Fruit fly (Drosophila melanogaster) whole organism, embryonic: Measurements from ENCODE around the gene CG5592.

Source experiments
- Abd-B ChIP-seq: fragments of 200-800 bp; sonication (Bioruptor generic); optimal IDR thresholded peaks from 2 replicates; lab custom pipeline; 2018; ENCODE audit warnings: missing biosample characterization, mild to moderate bottlenecking, missing genetic modification characterization, moderate library complexity
- B-H1 ChIP-seq: fragments of 200-800 bp; sonication (Bioruptor generic); IDR thresholded peaks from 3 replicates; pipeline ENCODE4 v1.3.6; 2022; ENCODE audit warnings: missing biosample characterization, missing genetic modification characterization
- Blimp-1 ChIP-seq: fragments of 200-800 bp; sonication (Bioruptor generic); optimal IDR thresholded peaks from 3 replicates; lab custom pipeline; 2018; ENCODE audit warnings: missing biosample characterization, missing genetic modification characterization, mild to moderate bottlenecking, moderate library complexity, missing genetic modification reagents
- C15 ChIP-seq: fragments of 200-800 bp; sonication (Bioruptor generic); IDR thresholded peaks from 3 replicates; pipeline ENCODE4 v1.3.6; 2022; ENCODE audit warnings: missing biosample characterization, missing genetic modification characterization
- CG10274 ChIP-seq: fragments of 200-800 bp; sonication (Bioruptor generic); optimal IDR thresholded peaks from 3 replicates; lab custom pipeline; 2017; ENCODE audit warnings: missing biosample characterization, mild to moderate bottlenecking, missing genetic modification characterization
- CG10543 ChIP-seq: fragments of 200-800 bp; sonication (Bioruptor generic); optimal IDR thresholded peaks from 3 replicates; lab custom pipeline; 2017; ENCODE audit warnings: missing biosample characterization, mild to moderate bottlenecking, missing genetic modification characterization, moderate library complexity
- CG12104 ChIP-seq: fragments of 200-800 bp; sonication (Bioruptor generic); optimal IDR thresholded peaks from 3 replicates; lab custom pipeline; 2016; ENCODE audit warnings: missing biosample characterization, missing genetic modification characterization
- CG14014 ChIP-seq: fragments of 200-800 bp; sonication (Bioruptor generic); IDR thresholded peaks from 2 replicates; pipeline ENCODE4 v1.3.6; 2022; ENCODE audit warnings: missing biosample characterization, missing genetic modification characterization
- CG14710 ChIP-seq: fragments of 200-800 bp; sonication (Bioruptor generic); optimal IDR thresholded peaks from 3 replicates; lab custom pipeline; 2019; ENCODE audit warnings: missing biosample characterization, mild to moderate bottlenecking, missing genetic modification characterization, moderate library complexity
- CG14860 ChIP-seq: fragments of 200-800 bp; sonication (Bioruptor generic); IDR thresholded peaks from 3 replicates; pipeline ENCODE4 v1.3.6; 2022; ENCODE audit warnings: missing biosample characterization, missing genetic modification characterization; ENCODE audit not compliant: partially characterized antibody
- CG14965 ChIP-seq: fragments of 200-800 bp; sonication (Bioruptor generic); optimal IDR thresholded peaks from 2 replicates; lab custom pipeline; 2016; ENCODE audit warnings: missing biosample characterization, missing genetic modification characterization, borderline replicate concordance
- CG15696 ChIP-seq: fragments of 200-800 bp; sonication (Bioruptor generic); optimal IDR thresholded peaks from 2 replicates; lab custom pipeline; 2019; ENCODE audit warnings: missing biosample characterization, mild to moderate bottlenecking, missing genetic modification characterization, moderate library complexity
- CG16813 ChIP-seq: fragments of 200-800 bp; sonication (Bioruptor generic); IDR thresholded peaks from 3 replicates; pipeline ENCODE4 v1.3.6; 2022; ENCODE audit warnings: missing biosample characterization, missing genetic modification characterization; ENCODE audit not compliant: partially characterized antibody
- CG17385 ChIP-seq: fragments of 200-800 bp; sonication (Bioruptor generic); optimal IDR thresholded peaks from 3 replicates; lab custom pipeline; 2018; ENCODE audit warnings: missing biosample characterization, mild to moderate bottlenecking, missing genetic modification characterization
- CG1792 ChIP-seq: fragments of 200-800 bp; sonication (Bioruptor generic); optimal IDR thresholded peaks from 2 replicates; lab custom pipeline; 2016; ENCODE audit warnings: missing biosample characterization, missing genetic modification characterization
- CG30403 ChIP-seq: fragments of 200-800 bp; sonication (Bioruptor generic); optimal IDR thresholded peaks from 3 replicates; lab custom pipeline; 2016; ENCODE audit warnings: missing biosample characterization, missing genetic modification characterization
- CG30431 ChIP-seq: fragments of 200-800 bp; sonication (Bioruptor generic); optimal IDR thresholded peaks from 2 replicates; lab custom pipeline; 2017; ENCODE audit warnings: missing biosample characterization, missing genetic modification characterization
- CG32532 ChIP-seq: fragments of 200-800 bp; sonication (Bioruptor generic); IDR thresholded peaks from 2 replicates; pipeline ENCODE4 v1.3.6; 2022; ENCODE audit warnings: missing biosample characterization, missing genetic modification characterization
- CG33213 ChIP-seq: fragments of 200-800 bp; sonication (Bioruptor generic); optimal IDR thresholded peaks from 3 replicates; lab custom pipeline; 2016; ENCODE audit warnings: missing biosample characterization, missing genetic modification characterization
- CG3407 ChIP-seq: fragments of 200-800 bp; sonication (Bioruptor generic); optimal IDR thresholded peaks from 2 replicates; lab custom pipeline; 2018; ENCODE audit warnings: missing biosample characterization, mild to moderate bottlenecking, missing genetic modification characterization
- CG4282 ChIP-seq: fragments of 200-800 bp; sonication (Bioruptor generic); optimal IDR thresholded peaks from 2 replicates; lab custom pipeline; 2016; ENCODE audit warnings: missing biosample characterization, missing genetic modification characterization
- CG4424 ChIP-seq: fragments of 200-800 bp; sonication (Bioruptor generic); optimal IDR thresholded peaks from 3 replicates; lab custom pipeline; 2016; ENCODE audit warnings: missing biosample characterization, missing genetic modification characterization
- CG4854 ChIP-seq: fragments of 200-800 bp; sonication (Bioruptor generic); optimal IDR thresholded peaks from 2 replicates; lab custom pipeline; 2016; ENCODE audit warnings: missing biosample characterization, missing genetic modification characterization, inconsistent platforms
- CG6654 ChIP-seq: fragments of 200-800 bp; sonication (Bioruptor generic); optimal IDR thresholded peaks from 2 replicates; lab custom pipeline; 2017; ENCODE audit warnings: missing biosample characterization, mild to moderate bottlenecking, missing genetic modification characterization
- CG7357 ChIP-seq: fragments of 200-800 bp; sonication (Bioruptor generic); IDR thresholded peaks from 3 replicates; pipeline ENCODE4 v1.3.6; 2022; ENCODE audit warnings: missing biosample characterization, missing genetic modification characterization
- CG7745 ChIP-seq: fragments of 200-800 bp; sonication (Bioruptor generic); optimal IDR thresholded peaks from 2 replicates; lab custom pipeline; 2018; ENCODE audit warnings: missing biosample characterization, mild to moderate bottlenecking, missing genetic modification characterization, moderate library complexity
- CG8478 ChIP-seq: fragments of >200 bp; optimal IDR thresholded peaks from 2 replicates; lab custom pipeline; 2018
- D19B ChIP-seq: fragments of 200-800 bp; sonication (Bioruptor generic); optimal IDR thresholded peaks from 2 replicates; lab custom pipeline; 2017; ENCODE audit warnings: missing biosample characterization, mild to moderate bottlenecking, missing genetic modification characterization
- Dfd ChIP-seq, 2 experiments: fragments of >200 bp; optimal IDR thresholded peaks; 2 replicates each; lab custom pipeline; 2017; ENCODE audit warnings: missing biosample characterization in 2 of 2, missing genetic modification characterization in 2 of 2
- Doc3 ChIP-seq: fragments of 200-800 bp; sonication (Bioruptor generic); IDR thresholded peaks from 3 replicates; pipeline ENCODE4 v1.3.6; 2022; ENCODE audit warnings: missing biosample characterization, missing genetic modification characterization; ENCODE audit not compliant: partially characterized antibody
- HLH4C ChIP-seq: fragments of 200-800 bp; sonication (Bioruptor generic); IDR thresholded peaks from 3 replicates; pipeline ENCODE4 v1.3.6; 2022; ENCODE audit warnings: missing biosample characterization, missing genetic modification characterization; ENCODE audit not compliant: partially characterized antibody
- HLH54F ChIP-seq: fragments of 200-800 bp; sonication (Bioruptor generic); optimal IDR thresholded peaks from 3 replicates; lab custom pipeline; 2016; ENCODE audit warnings: missing biosample characterization, missing genetic modification characterization
- Kr ChIP-seq: fragments of 200-800 bp; sonication (Bioruptor generic); optimal IDR thresholded peaks from 2 replicates; lab custom pipeline; 2017; ENCODE audit warnings: missing biosample characterization, mild to moderate bottlenecking, missing genetic modification characterization
- Lim3 ChIP-seq: fragments of 200-800 bp; sonication (Bioruptor generic); IDR thresholded peaks from 2 replicates; pipeline ENCODE4 v1.3.6; 2022; ENCODE audit warnings: missing biosample characterization, missing genetic modification characterization
- Optix ChIP-seq: fragments of 200-800 bp; sonication (Bioruptor generic); IDR thresholded peaks from 3 replicates; pipeline ENCODE4 v1.3.6; 2022; ENCODE audit warnings: missing biosample characterization, missing genetic modification characterization
- Sin3A ChIP-seq: fragments of >200 bp; optimal IDR thresholded peaks from 2 replicates; lab custom pipeline; 2018
- chn ChIP-seq: fragments of 200-800 bp; sonication (Bioruptor generic); optimal IDR thresholded peaks from 2 replicates; lab custom pipeline; 2016; ENCODE audit warnings: missing biosample characterization, missing genetic modification characterization
- dm ChIP-seq: fragments of 200-800 bp; sonication (Bioruptor generic); optimal IDR thresholded peaks from 3 replicates; lab custom pipeline; 2016; ENCODE audit warnings: missing biosample characterization, missing genetic modification characterization
- eyg ChIP-seq: fragments of 200-800 bp; sonication (Bioruptor generic); optimal IDR thresholded peaks from 3 replicates; lab custom pipeline; 2016; ENCODE audit warnings: missing biosample characterization, missing genetic modification characterization
- fru ChIP-seq: fragments of >200 bp; optimal IDR thresholded peaks from 2 replicates; lab custom pipeline; 2017
- mld ChIP-seq: fragments of 200-800 bp; sonication (Bioruptor generic); IDR thresholded peaks from 3 replicates; pipeline ENCODE4 v1.3.6; 2022; ENCODE audit warnings: missing biosample characterization, missing genetic modification characterization; ENCODE audit not compliant: partially characterized antibody
- otp ChIP-seq: fragments of 200-800 bp; sonication (Bioruptor generic); IDR thresholded peaks from 3 replicates; pipeline ENCODE4, ENCODE4 v1.3.6; 2022; ENCODE audit warnings: missing biosample characterization, missing genetic modification characterization
- pan ChIP-seq, 4 experiments: fragments of >200 bp in 3 of 4; fragments of 200-800 bp in 1 of 4; sonication (Bioruptor generic) in 1 of 4; optimal IDR thresholded peaks in 3 of 4; IDR thresholded peaks in 1 of 4; 2 replicates each; pipeline versions ENCODE4 v1.3.6 to Lab custom; 2017 to 2022; ENCODE audit warnings: missing biosample characterization in 2 of 4, missing genetic modification characterization in 2 of 4, mixed read lengths in 1 of 4
- peb ChIP-seq: fragments of 200-800 bp; sonication (Bioruptor generic); IDR thresholded peaks from 2 replicates; pipeline ENCODE4 v1.3.6; 2022; ENCODE audit warnings: missing biosample characterization, missing genetic modification characterization
- pros ChIP-seq: fragments of 200-800 bp; sonication (Bioruptor generic); optimal IDR thresholded peaks from 3 replicates; lab custom pipeline; 2019; ENCODE audit warnings: missing biosample characterization, mild to moderate bottlenecking, missing genetic modification characterization, moderate library complexity
- sens-2 ChIP-seq: fragments of 200-800 bp; sonication (Bioruptor generic); IDR thresholded peaks from 2 replicates; pipeline ENCODE4 v1.3.6; 2022; ENCODE audit warnings: missing biosample characterization, missing genetic modification characterization
- slp2 ChIP-seq: fragments of 200-800 bp; sonication (Bioruptor generic); optimal IDR thresholded peaks from 2 replicates; lab custom pipeline; 2016; ENCODE audit warnings: missing biosample characterization, missing genetic modification characterization
- sr ChIP-seq: fragments of 200-800 bp; sonication (Bioruptor generic); IDR thresholded peaks from 3 replicates; pipeline ENCODE4 v1.3.6; 2022; ENCODE audit warnings: missing biosample characterization, missing genetic modification characterization
- sug ChIP-seq: fragments of 200-800 bp; optimal IDR thresholded peaks from 2 replicates; lab custom pipeline; 2019; ENCODE audit warnings: missing biosample characterization, mild to moderate bottlenecking, missing genetic modification characterization, moderate library complexity
- wdn ChIP-seq: fragments of 200-800 bp; sonication (Bioruptor generic); IDR thresholded peaks from 2 replicates; pipeline ENCODE4 v1.3.6; 2022; ENCODE audit warnings: missing biosample characterization, missing genetic modification characterization
- zen2 ChIP-seq: fragments of 200-800 bp; sonication (Bioruptor generic); IDR thresholded peaks from 3 replicates; pipeline ENCODE4 v1.3.6; 2022; ENCODE audit warnings: missing biosample characterization, missing genetic modification characterization; ENCODE audit not compliant: partially characterized antibody
- zf30C ChIP-seq: fragments of 200-800 bp; sonication (Bioruptor generic); optimal IDR thresholded peaks from 3 replicates; lab custom pipeline; 2018; ENCODE audit warnings: missing biosample characterization, mild to moderate bottlenecking, missing genetic modification characterization

CG5592 gene

dm6 chr3L:5856919-5857318, 40.5 kb upstream of the CG5592 start (continued):
- TF ChIP-seq CG10274 (GFP tag; lab: Kevin White, UChicago) (no peak), otp (no peak), CG1792 (GFP tag; lab: Kevin White, UChicago) (no peak), zf30C (GFP tag; lab: Kevin White, UChicago) (peak; percentile 96), pan (optimal IDR thresholded peaks at IDR 0.05; lab: Kevin White, UChicago) (no peak), pan (GFP tag; optimal IDR thresholded peaks at IDR 0.05 in 1 of 2, IDR thresholded peaks at IDR 0.05 in 1 of 2) (no peak), CG14014 (GFP tag; lab: Robert Waterston, UW) (no peak), sr (GFP tag; lab: Robert Waterston, UW) (no peak), CG14710 (peak; percentile 72), CG16813 (no peak), dm (GFP tag; lab: Kevin White, UChicago) (no peak), CG14965 (no peak), CG30403 (GFP tag; lab: Kevin White, UChicago) (no peak), B-H1 (no peak), CG7745 (tag; lab: Kevin White, UChicago) (no peak), CG32532 (GFP tag; lab: Robert Waterston, UW) (no peak), Sin3A (lab: Kevin White, UChicago) (no peak), mld (GFP tag; lab: Robert Waterston, UW) (no peak), Optix (GFP tag; lab: Robert Waterston, UW) (no peak), fru (lab: Kevin White, UChicago) (no peak), CG6654 (no peak), CG15696 (peak; percentile 95), Doc3 (no peak), D19B (no peak), HLH54F (GFP tag; lab: Kevin White, UChicago) (no peak), slp2 (GFP tag; lab: Kevin White, UChicago) (peak; percentile 15), CG10543 (no peak), wdn (no peak), CG8478 (lab: Kevin White, UChicago) (no peak), Abd-B (GFP tag; lab: Kevin White, UChicago) (no peak), HLH4C (no peak), CG33213 (no peak), Kr (GFP tag; lab: Kevin White, UChicago) (peak; percentile 54), C15 (GFP tag; lab: Robert Waterston, UW) (no peak), chn (GFP tag; lab: Kevin White, UChicago) (peak; percentile 35), CG14860 (no peak), CG4282 (no peak), sens-2 (GFP tag; lab: Robert Waterston, UW) (no peak), CG17385 (GFP tag; lab: Kevin White, UChicago) (no peak), CG3407 (no peak), CG4424 (peak; percentile 49), zen2 (GFP tag; lab: Robert Waterston, UW) (no peak), Dfd (GFP tag; optimal IDR thresholded peaks at IDR 0.05; lab: Kevin White, UChicago) (no peak), pros (GFP tag; lab: Kevin White, UChicago) (no peak), Blimp-1 (GFP tag; lab: Kevin White, UChicago) (peak; percentile 3), Lim3 (GFP tag; lab: Robert Waterston, UW) (no peak), CG30431 (GFP tag; lab: Kevin White, UChicago) (peak; percentile 63), sug (no peak), CG12104 (GFP tag; lab: Kevin White, UChicago) (no peak), CG4854 (no peak), eyg (no peak), peb (no peak), CG7357 (GFP tag; lab: Robert Waterston, UW) (no peak)
